Worm (Caenorhabditis elegans) whole organism, midembryonic: ENCODE data around the gene K08B12.3.

Source experiments
- T22C8.4 ChIP-seq: fragments of 200-800 bp; sonication (Bioruptor generic); IDR thresholded peaks from 2 replicates; pipeline ENCODE4 v1.3.6; 2022; ENCODE audit warnings: missing genetic modification characterization, missing compliant biosample characterization
- flt-1 ChIP-seq: fragments of 200-800 bp; sonication (Bioruptor generic); IDR thresholded peaks from 2 replicates; pipeline ENCODE4 v1.3.6; 2022; ENCODE audit warnings: missing genetic modification characterization, missing compliant biosample characterization
- klf-2 ChIP-seq: fragments of 200-800 bp; sonication (Bioruptor generic); conservative IDR thresholded peaks from 2 replicates; pipeline ENCODE4 v1.3.6; 2022; ENCODE audit warnings: missing genetic modification reagents, missing genetic modification characterization, missing compliant biosample characterization
- ref-1 ChIP-seq: fragments of 200-800 bp; sonication (Bioruptor generic); conservative IDR thresholded peaks from 2 replicates; pipeline ENCODE4 v1.3.6; 2022; ENCODE audit warnings: missing genetic modification reagents, missing genetic modification characterization, missing compliant biosample characterization

- TF ChIP-seq T22C8.4 (GFP tag; lab: Robert Waterston, UW) (no peak), ref-1 (GFP tag; lab: Robert Waterston, UW) (no peak), klf-2 (GFP tag; lab: Robert Waterston, UW) (no peak), flt-1 (GFP tag; lab: Robert Waterston, UW) (no peak; the same call in 1 of the 2 replicates)
Measured at ce11 chrV:6230629-6231229, 4.2 kb upstream of the K08B12.3 start.
